Worm (Caenorhabditis elegans): Measurements from ENCODE around the gene enu-3.6.
A peak's percentile ranks its signal among the peaks of the same experiment; 100 is the strongest.

The enu-3.6 gene

DNA sequence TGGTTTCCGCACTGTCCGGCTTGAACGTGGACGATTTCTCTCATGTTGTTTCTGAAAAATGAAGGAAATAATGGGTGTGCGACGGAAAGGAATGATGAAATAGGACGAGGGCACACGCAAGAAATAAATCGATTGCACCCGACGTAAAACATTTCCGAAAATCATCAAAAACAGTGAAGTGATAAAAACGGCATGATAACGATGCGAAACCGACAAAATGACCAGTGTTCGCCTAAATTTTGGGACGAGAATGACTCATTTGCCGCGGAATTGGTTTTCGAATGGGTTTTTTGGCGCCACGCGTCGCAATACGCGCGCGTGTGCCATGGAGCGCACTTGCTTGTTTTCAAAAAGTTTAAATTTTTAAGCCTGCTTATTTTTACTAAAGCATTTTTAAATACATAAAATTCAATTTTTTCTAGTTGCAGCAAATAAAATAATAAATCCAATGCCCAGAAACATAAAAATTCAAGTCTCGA lies 7.8 kb upstream of the enu-3.6 start, which contains the start of the genes tbb-1 and rib-2 (continued):
- TF ChIP-seq ztf-22 (GFP tag; optimal IDR thresholded peaks at IDR 0.05) (peak; percentile 69), hmg-1.2 (GFP tag; IDR thresholded peaks at IDR 0.05) (peak; percentile 86), mxl-1 (tag; optimal IDR thresholded peaks at IDR 0.05) (no peak), ztf-18 (tag; optimal IDR thresholded peaks at IDR 0.05) (peak; percentile 86), mcd-1 (GFP tag; IDR thresholded peaks at IDR 0.05) (peak; percentile 98), C06A6.2 (GFP tag; conservative IDR thresholded peaks at IDR 0.05) (peak; percentile 47; the same call in 1 of the 2 replicates), B0019.2 (GFP tag; conservative IDR thresholded peaks at IDR 0.05) (peak; percentile 97), egl-44 (GFP tag; IDR thresholded peaks at IDR 0.05) (peak; percentile 83), aptf-2 (GFP tag; conservative IDR thresholded peaks at IDR 0.05) (peak; percentile 84), B0035.1 (tag; optimal IDR thresholded peaks at IDR 0.05) (peak; percentile 17), dpff-1 (tag; optimal IDR thresholded peaks at IDR 0.05) (no peak), lir-1 (GFP tag; conservative IDR thresholded peaks at IDR 0.05) (peak; percentile 85), snpc-3.4 (tag; optimal IDR thresholded peaks at IDR 0.05) (peak; percentile 97), attf-3 (GFP tag; conservative IDR thresholded peaks at IDR 0.05) (peak; percentile 59), nfyb-1 (GFP tag; IDR thresholded peaks at IDR 0.05) (peak; percentile 91), ceh-40 (GFP tag; IDR thresholded peaks at IDR 0.05) (no peak), lin-26 (GFP tag; IDR thresholded peaks at IDR 0.05) (peak; percentile 77), bed-2 (GFP tag; IDR thresholded peaks at IDR 0.05) (peak; percentile 76), ceh-91 (GFP tag; IDR thresholded peaks at IDR 0.05) (peak; percentile 100), F39B2.1 (GFP tag; IDR thresholded peaks at IDR 0.05) (no peak), mes-4 (tag; optimal IDR thresholded peaks at IDR 0.05) (no peak), hlh-26 (GFP tag; conservative IDR thresholded peaks at IDR 0.05) (no peak), madf-3 (GFP tag; IDR thresholded peaks at IDR 0.05) (peak; percentile 97), ztf-25 (GFP tag; IDR thresholded peaks at IDR 0.05) (peak; percentile 91), ztf-28 (GFP tag; IDR thresholded peaks at IDR 0.05) (peak; percentile 93), Y79H2A.3 (GFP tag; conservative IDR thresholded peaks at IDR 0.05) (peak; percentile 97), lin-54 (GFP tag; optimal IDR thresholded peaks at IDR 0.05) (peak; percentile 99), T07F8.4 (tag; optimal IDR thresholded peaks at IDR 0.05) (no peak), cebp-1 (GFP tag; IDR thresholded peaks at IDR 0.05) (peak; percentile 85), cebp-1 (tag; optimal IDR thresholded peaks at IDR 0.05) (peak; percentile 93), xnd-1 (tag; optimal IDR thresholded peaks at IDR 0.05) (peak; percentile 99), pha-4 (tag; optimal IDR thresholded peaks at IDR 0.05) (peak; percentile 41), lin-35 (GFP tag; optimal IDR thresholded peaks at IDR 0.05) (peak; percentile 15 to 88 (median 87)), F37B4.10 (GFP tag; IDR thresholded peaks at IDR 0.05) (0 out of 2 replicates have a peak, but pooled peaks have one; percentile 77), ceh-79 (tag; optimal IDR thresholded peaks at IDR 0.05) (no peak), ztf-3 (GFP tag; optimal IDR thresholded peaks at IDR 0.05) (no peak), madf-8 (GFP tag; conservative IDR thresholded peaks at IDR 0.05) (peak; percentile 99), nhr-120 (GFP tag; IDR thresholded peaks at IDR 0.05) (no peak), K12H6.12 (tag; optimal IDR thresholded peaks at IDR 0.05) (peak; percentile 38), snpc-1.1 (tag; optimal IDR thresholded peaks at IDR 0.05; ENCODE audit: insufficient read depth) (peak; percentile 77), somi-1 (GFP tag; optimal IDR thresholded peaks at IDR 0.05) (no peak), sea-2 (GFP tag; IDR thresholded peaks at IDR 0.05) (no peak), hmg-20 (GFP tag; IDR thresholded peaks at IDR 0.05) (peak; percentile 57; the same call in 1 of the 2 replicates), let-607 (tag; optimal IDR thresholded peaks at IDR 0.05) (peak; percentile 97), ets-4 (GFP tag; optimal IDR thresholded peaks at IDR 0.05) (peak; percentile 85), attf-5 (GFP tag; optimal IDR thresholded peaks at IDR 0.05) (peak; percentile 99), die-1 (tag; optimal IDR thresholded peaks at IDR 0.05) (peak; percentile 38)
